Worm (Caenorhabditis elegans) whole organism, L3 larva: ENCODE measurements around the gene D1086.19.
"Not testable (repeated sequence)": the region's sequence is repeated elsewhere in the genome, so short reads cannot be mapped to it uniquely, and the experiment has no call there.

Experiments used
- R02D3.7 ChIP-seq: fragments of 150-350 bp; optimal IDR thresholded peaks from 2 replicates; lab custom pipeline; 2014; ENCODE audit warnings: missing biosample characterization, missing genetic modification characterization
- ZK546.5 ChIP-seq: sonication (generic microtip); optimal IDR thresholded peaks from 2 replicates; lab custom pipeline; 2017; ENCODE audit warnings: missing biosample characterization, missing genetic modification characterization
- ceh-16 ChIP-seq: sonication (generic microtip); optimal IDR thresholded peaks from 2 replicates; lab custom pipeline; 2017; ENCODE audit warnings: missing biosample characterization, missing genetic modification characterization
- ceh-28 ChIP-seq: fragments of 150-350 bp; optimal IDR thresholded peaks from 2 replicates; lab custom pipeline; 2014; ENCODE audit warnings: missing biosample characterization, missing genetic modification reagents, missing genetic modification characterization
- egl-27 ChIP-seq: sonication (generic microtip); optimal IDR thresholded peaks from 4 replicates; lab custom pipeline; 2017; ENCODE audit warnings: missing biosample characterization, missing genetic modification reagents, missing genetic modification characterization
- elt-1 ChIP-seq: fragments of 150-350 bp; optimal IDR thresholded peaks from 2 replicates; lab custom pipeline; 2014; ENCODE audit warnings: missing biosample characterization, missing genetic modification characterization
- elt-2 ChIP-seq: sonication (generic microtip); optimal IDR thresholded peaks from 2 replicates; lab custom pipeline; 2016; ENCODE audit warnings: missing genetic modification reagents, mild to moderate bottlenecking, missing genetic modification characterization, missing compliant biosample characterization
- elt-3 ChIP-seq, 3 experiments: fragments of 150-350 bp in 1 of 3; sonication (generic microtip) in 2 of 3; optimal IDR thresholded peaks; 2 replicates in 2 of 3; 4 replicates in 1 of 3; lab custom pipeline; 2014 to 2017; ENCODE audit warnings: missing biosample characterization in 3 of 3, missing genetic modification characterization in 3 of 3
- fkh-2 ChIP-seq: fragments of 150-350 bp; optimal IDR thresholded peaks from 2 replicates; lab custom pipeline; 2014; ENCODE audit warnings: missing biosample characterization, missing genetic modification reagents, missing genetic modification characterization
- fos-1 ChIP-seq: fragments of 150-350 bp; optimal IDR thresholded peaks from 2 replicates; lab custom pipeline; 2014; ENCODE audit warnings: missing biosample characterization, missing genetic modification characterization
- hmg-11 ChIP-seq: sonication (generic microtip); optimal IDR thresholded peaks from 2 replicates; lab custom pipeline; 2016; ENCODE audit warnings: missing genetic modification characterization, missing compliant biosample characterization
- jun-1 ChIP-seq: fragments of 150-350 bp; optimal IDR thresholded peaks from 2 replicates; lab custom pipeline; 2014; ENCODE audit warnings: missing biosample characterization, missing genetic modification reagents, missing genetic modification characterization
- lin-15B ChIP-seq: fragments of 150-350 bp; optimal IDR thresholded peaks from 2 replicates; lab custom pipeline; 2014; ENCODE audit warnings: missing biosample characterization, missing genetic modification characterization
- lin-39 ChIP-seq: fragments of 150-350 bp; optimal IDR thresholded peaks from 2 replicates; lab custom pipeline; 2018; ENCODE audit warnings: missing biosample characterization, missing genetic modification reagents, missing genetic modification characterization
- lsy-12 ChIP-seq: sonication (generic microtip); optimal IDR thresholded peaks from 2 replicates; lab custom pipeline; 2016; ENCODE audit warnings: mild to moderate bottlenecking, missing genetic modification characterization, missing compliant biosample characterization
- mdl-1 ChIP-seq: fragments of 150-350 bp; optimal IDR thresholded peaks from 2 replicates; lab custom pipeline; 2014; ENCODE audit warnings: missing biosample characterization, missing genetic modification characterization
- mml-1 ChIP-seq: fragments of 150-350 bp; sonication (generic microtip); optimal IDR thresholded peaks from 3 replicates; lab custom pipeline; 2014; ENCODE audit warnings: missing biosample characterization, missing genetic modification characterization
- nfya-1 ChIP-seq: sonication (generic microtip); optimal IDR thresholded peaks from 2 replicates; lab custom pipeline; 2017; ENCODE audit warnings: missing genetic modification characterization, mild to moderate bottlenecking, missing compliant biosample characterization, antibody characterized with exemption, moderate library complexity; ENCODE audit not compliant: insufficient read depth
- nhr-11 ChIP-seq: fragments of 150-350 bp; optimal IDR thresholded peaks from 2 replicates; lab custom pipeline; 2014; ENCODE audit warnings: missing biosample characterization, missing genetic modification characterization
- nhr-23 ChIP-seq: fragments of 150-350 bp; optimal IDR thresholded peaks from 2 replicates; lab custom pipeline; 2014; ENCODE audit warnings: missing biosample characterization, missing genetic modification reagents, missing genetic modification characterization
- nhr-237 ChIP-seq: fragments of 150-350 bp; optimal IDR thresholded peaks from 2 replicates; lab custom pipeline; 2014; ENCODE audit warnings: missing biosample characterization, missing genetic modification characterization
- nhr-25 ChIP-seq: sonication (generic microtip); optimal IDR thresholded peaks from 2 replicates; lab custom pipeline; 2017; ENCODE audit warnings: missing biosample characterization, missing genetic modification characterization
- nhr-28 ChIP-seq: fragments of 150-350 bp; optimal IDR thresholded peaks from 2 replicates; lab custom pipeline; 2014; ENCODE audit warnings: missing biosample characterization, missing genetic modification characterization
- nhr-43 ChIP-seq: sonication (generic microtip); optimal IDR thresholded peaks from 2 replicates; lab custom pipeline; 2016; ENCODE audit warnings: mild to moderate bottlenecking, missing genetic modification characterization, missing compliant biosample characterization; ENCODE audit not compliant: poor library complexity, severe bottlenecking
- pha-4 ChIP-seq: fragments of 150-350 bp; optimal IDR thresholded peaks from 2 replicates; lab custom pipeline; 2014; ENCODE audit warnings: missing biosample characterization, missing genetic modification reagents, missing genetic modification characterization
- pqm-1 ChIP-seq: fragments of 150-350 bp; optimal IDR thresholded peaks from 2 replicates; lab custom pipeline; 2017; ENCODE audit warnings: missing biosample characterization, missing genetic modification characterization, inconsistent platforms
- snpc-4 ChIP-seq: fragments of 150-350 bp; optimal IDR thresholded peaks from 2 replicates; lab custom pipeline; 2014; ENCODE audit warnings: missing biosample characterization, missing genetic modification characterization
- tbx-2 ChIP-seq: sonication (generic microtip); optimal IDR thresholded peaks from 2 replicates; lab custom pipeline; 2016; ENCODE audit warnings: mild to moderate bottlenecking, missing genetic modification characterization, missing compliant biosample characterization
- unc-62 ChIP-seq: fragments of 150-350 bp; sonication (generic microtip); optimal IDR thresholded peaks from 4 replicates; lab custom pipeline; 2014; ENCODE audit warnings: missing biosample characterization, missing genetic modification reagents, missing genetic modification characterization
- zag-1 ChIP-seq: fragments of 150-350 bp; optimal IDR thresholded peaks from 2 replicates; lab custom pipeline; 2014; ENCODE audit warnings: missing biosample characterization, missing genetic modification characterization
- ztf-11 ChIP-seq: fragments of 150-350 bp; optimal IDR thresholded peaks from 2 replicates; lab custom pipeline; 2014; ENCODE audit warnings: missing biosample characterization, missing genetic modification characterization
- ztf-4 ChIP-seq: fragments of 150-350 bp; optimal IDR thresholded peaks from 2 replicates; lab custom pipeline; 2014; ENCODE audit warnings: missing biosample characterization, missing genetic modification characterization

The D1086.19 gene

DNA sequence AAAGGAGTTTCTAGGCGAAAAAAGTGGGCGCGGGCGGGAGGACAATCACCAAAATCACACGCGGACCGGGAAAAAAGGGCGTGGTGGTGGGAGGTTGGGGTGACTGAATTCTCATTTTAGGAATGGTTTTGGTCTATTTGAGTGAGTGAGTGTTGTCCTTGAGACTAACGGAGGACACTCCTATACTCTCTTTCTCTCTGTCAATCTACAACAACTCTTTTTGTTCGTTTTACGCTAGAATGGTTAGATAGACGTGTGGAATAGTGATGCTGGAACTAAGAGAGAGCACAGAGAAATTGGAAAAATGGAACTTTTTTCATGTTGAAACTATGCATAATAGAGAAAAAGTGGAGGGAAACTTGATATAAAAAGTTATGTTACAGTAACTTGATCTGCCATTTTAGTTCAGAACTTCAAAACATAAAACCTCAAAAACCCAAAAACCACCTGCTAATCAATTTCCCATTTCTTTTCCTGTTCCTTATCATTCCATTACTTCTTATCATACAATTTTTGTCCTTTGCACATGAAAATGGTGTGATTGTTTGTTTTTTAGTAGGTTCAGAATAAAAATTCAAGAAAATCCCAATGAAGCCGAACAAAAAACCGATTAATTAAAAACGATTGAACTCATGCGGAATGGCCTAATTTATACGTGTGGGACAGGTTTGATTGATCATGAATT, 46.7 kb downstream of the D1086.19 start:
- TF ChIP-seq pha-4 = peak; percentile 10
- TF ChIP-seq fos-1 (tag; lab: Kevin White, UChicago) = no peak
- peak; percentile 85 for TF ChIP-seq pqm-1 (tag; lab: Kevin White, UChicago)
- no peak for TF ChIP-seq ceh-28 (tag; lab: Kevin White, UChicago)
- no peak for TF ChIP-seq ceh-16 (tag; lab: Kevin White, UChicago)
- TF ChIP-seq ZK546.5 (tag; lab: Kevin White, UChicago) = no peak
- no peak for TF ChIP-seq ztf-11 (tag; lab: Kevin White, UChicago)
- TF ChIP-seq elt-2 (tag; lab: Kevin White, UChicago) = peak; percentile 78
- no peak for TF ChIP-seq nhr-28 (tag; lab: Kevin White, UChicago)
- TF ChIP-seq ztf-4 (tag; lab: Kevin White, UChicago) = no peak

ce11 chrV:14136152-14136551, 48.0 kb downstream of the D1086.19 start:
- TF ChIP-seq elt-1 (tag; lab: Kevin White, UChicago) (no peak), ceh-28 (tag; lab: Kevin White, UChicago) (peak; percentile 17), lsy-12 (tag; lab: Kevin White, UChicago) (peak; percentile 61), lin-39 (tag; lab: Kevin White, UChicago) (peak; percentile 47), hmg-11 (tag; lab: Kevin White, UChicago) (peak; percentile 65), elt-3 (tag; optimal IDR thresholded peaks at IDR 0.05; lab: Kevin White, UChicago) (peak in 1 of 3 experiments; percentile 18), nfya-1 (peak; percentile 79), nhr-43 (tag; lab: Kevin White, UChicago) (peak; percentile 33), unc-62 (GFP tag; lab: Kevin White, UChicago) (no peak), pha-4 (peak; percentile 93), ZK546.5 (tag; lab: Kevin White, UChicago) (no peak), snpc-4 (tag; lab: Kevin White, UChicago) (peak; percentile 49), nhr-25 (peak; percentile 77), R02D3.7 (tag; lab: Kevin White, UChicago) (no peak), elt-2 (tag; lab: Kevin White, UChicago) (peak; percentile 55), mdl-1 (tag; lab: Kevin White, UChicago) (peak; percentile 62), nhr-11 (tag; lab: Kevin White, UChicago) (no peak), ztf-11 (tag; lab: Kevin White, UChicago) (no peak), tbx-2 (tag; lab: Kevin White, UChicago) (peak; percentile 1), fkh-2 (no peak), lin-15B (tag; lab: Kevin White, UChicago) (peak; percentile 33), nhr-23 (peak; percentile 90), egl-27 (tag; lab: Kevin White, UChicago) (peak; percentile 10), jun-1 (tag; lab: Kevin White, UChicago) (peak; percentile 52), mml-1 (tag; lab: Kevin White, UChicago) (no peak), zag-1 (tag; lab: Kevin White, UChicago) (no peak), nhr-28 (tag; lab: Kevin White, UChicago) (no peak)

DNA sequence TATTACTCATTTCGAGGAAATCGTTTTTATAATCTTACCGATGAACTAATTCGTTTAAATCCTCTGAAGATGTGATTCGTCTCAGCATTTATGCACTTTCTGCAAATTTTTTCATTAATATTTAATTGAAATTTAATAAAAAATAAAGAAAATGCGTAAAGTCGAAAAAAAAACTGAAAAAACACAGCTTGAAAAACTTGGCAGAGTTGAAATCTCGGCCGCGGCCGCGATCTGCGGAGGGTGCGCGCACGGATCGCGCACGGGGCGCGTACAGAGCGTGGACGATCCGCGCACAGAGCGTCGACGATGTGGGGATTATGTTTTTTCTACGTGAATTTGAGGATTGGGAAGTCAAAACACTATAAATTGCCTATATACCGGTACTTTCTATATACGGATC, 49.6 kb downstream of the D1086.19 start, which contains the start of gene AH10.4:
Gene AH10.4, minus strand, starts transcription at position 101 of the 400 bp plus-strand sequence.
- TF ChIP-seq ztf-4 (tag; lab: Kevin White, UChicago); tbx-2 (tag; lab: Kevin White, UChicago); nhr-237: not testable (repeated sequence)
